Fruit fly (Drosophila melanogaster): Measurements from ENCODE around the gene CG33500.

CG33500 gene

DNA sequence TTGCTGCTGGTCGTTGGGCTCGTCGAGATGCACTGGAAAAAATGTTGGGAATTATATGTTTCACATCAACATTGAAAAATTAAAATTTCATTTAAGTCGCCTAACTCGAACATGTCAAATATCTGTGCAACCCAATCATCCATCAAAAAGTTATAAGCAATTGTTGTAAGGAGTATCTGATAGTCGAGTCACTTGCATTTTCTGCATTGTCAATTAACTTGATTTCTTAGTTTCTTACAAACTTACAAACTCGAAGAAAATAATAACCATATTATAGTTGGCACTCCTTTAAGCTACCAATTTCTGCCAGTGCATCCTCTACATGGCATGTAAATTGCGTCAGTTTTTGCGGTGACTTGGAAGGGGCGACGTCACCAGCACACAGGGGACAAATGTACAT is 25.3 kb upstream of the CG33500 start (continued):
- TF ChIP-seq CG3065 (GFP tag; optimal IDR thresholded peaks at IDR 0.05) (no peak), CG15073 (GFP tag; optimal IDR thresholded peaks at IDR 0.05) (no peak), CG13287 (GFP tag; IDR thresholded peaks at IDR 0.05; ENCODE audit: partially characterized antibody) (no peak), Dek (tag; optimal IDR thresholded peaks at IDR 0.05) (no peak), run (tag; optimal IDR thresholded peaks at IDR 0.05) (no peak), gem (tag; optimal IDR thresholded peaks at IDR 0.05) (peak; percentile 72), CG7963 (GFP tag; IDR thresholded peaks at IDR 0.05; ENCODE audit: partially characterized antibody) (no peak), CG2678 (tag; optimal IDR thresholded peaks at IDR 0.05) (peak; percentile 70), caup (GFP tag; optimal IDR thresholded peaks at IDR 0.05; ENCODE audit: severe bottlenecking) (peak; percentile 11), Mrtf (GFP tag; IDR thresholded peaks at IDR 0.05) (no peak), E2f1 (GFP tag; IDR thresholded peaks at IDR 0.05) (peak; percentile 43; the same call in 1 of the 2 replicates), D19B (GFP tag; optimal IDR thresholded peaks at IDR 0.05) (peak; percentile 33), repo (GFP tag; optimal IDR thresholded peaks at IDR 0.05) (no peak), CG4854 (GFP tag; optimal IDR thresholded peaks at IDR 0.05) (no peak), Abd-B (GFP tag; optimal IDR thresholded peaks at IDR 0.05) (peak; percentile 34), Jarid2 (GFP tag; optimal IDR thresholded peaks at IDR 0.05) (peak; percentile 3), Fer1 (GFP tag; optimal IDR thresholded peaks at IDR 0.05) (peak; percentile 28), CG15514 (GFP tag; optimal IDR thresholded peaks at IDR 0.05) (peak; percentile 17), CG12942 (GFP tag; optimal IDR thresholded peaks at IDR 0.05) (peak; percentile 22), CG16779 (GFP tag; IDR thresholded peaks at IDR 0.05) (no peak), Fer2 (tag; optimal IDR thresholded peaks at IDR 0.05) (no peak), corto (GFP tag; optimal IDR thresholded peaks at IDR 0.05) (no peak), dysf (GFP tag; IDR thresholded peaks at IDR 0.05) (no peak; the same call in 2 of the 3 replicates), Atf6 (GFP tag; IDR thresholded peaks at IDR 0.05) (no peak), CG12769 (tag; optimal IDR thresholded peaks at IDR 0.05) (no peak), CG15011 (GFP tag; optimal IDR thresholded peaks at IDR 0.05) (no peak), CG15601 (tag; optimal IDR thresholded peaks at IDR 0.05) (no peak), Chrac-16 (GFP tag; optimal IDR thresholded peaks at IDR 0.05) (peak; percentile 24), Lhr (GFP tag; optimal IDR thresholded peaks at IDR 0.05) (no peak), Hr39 (optimal IDR thresholded peaks at IDR 0.05) (no peak), pan (optimal IDR thresholded peaks at IDR 0.05) (no peak), pan (GFP tag; optimal IDR thresholded peaks at IDR 0.05 in 1 of 2, IDR thresholded peaks at IDR 0.05 in 1 of 2) (peak in 1 of 2 experiments; percentile 23), sisA (GFP tag; IDR thresholded peaks at IDR 0.05) (peak; percentile 45; the same call in 1 of the 2 replicates), CG3163 (GFP tag; optimal IDR thresholded peaks at IDR 0.05) (no peak), chm (GFP tag; IDR thresholded peaks at IDR 0.05) (no peak), CG7556 (GFP tag; optimal IDR thresholded peaks at IDR 0.05) (peak; percentile 64), CG31224 (GFP tag; IDR thresholded peaks at IDR 0.05) (no peak), shn (GFP tag; optimal IDR thresholded peaks at IDR 0.05) (peak; percentile 7), nau (GFP tag; optimal IDR thresholded peaks at IDR 0.05) (peak; percentile 37), hbn (GFP tag; IDR thresholded peaks at IDR 0.05; ENCODE audit: partially characterized antibody) (no peak), Sry-β (GFP tag; optimal IDR thresholded peaks at IDR 0.05) (no peak), CG18619 (GFP tag; optimal IDR thresholded peaks at IDR 0.05) (peak; percentile 32), ewg (GFP tag; optimal IDR thresholded peaks at IDR 0.05) (peak; percentile 9), Mes4 (GFP tag; optimal IDR thresholded peaks at IDR 0.05) (peak; percentile 27), Dll (GFP tag; IDR thresholded peaks at IDR 0.05; ENCODE audit: partially characterized antibody) (no peak), croc (GFP tag; conservative IDR thresholded peaks at IDR 0.05) (no peak), Sry-δ (GFP tag; optimal IDR thresholded peaks at IDR 0.05) (peak; percentile 10), B-H1 (GFP tag; IDR thresholded peaks at IDR 0.05) (no peak), CG7357 (GFP tag; IDR thresholded peaks at IDR 0.05) (no peak), Scr (GFP tag; IDR thresholded peaks at IDR 0.05; ENCODE audit: partially characterized antibody) (no peak), cas (GFP tag; IDR thresholded peaks at IDR 0.05) (no peak)

Data from whole organism, embryonic.